Fruit fly (Drosophila melanogaster) whole organism, embryonic: Measurements from ENCODE around the gene Cpr5C.

Source experiments
- CG31224 ChIP-seq: fragments of 200-800 bp; sonication (Bioruptor generic); IDR thresholded peaks from 2 replicates; pipeline ENCODE4 v1.3.6; 2022; ENCODE audit warnings: missing biosample characterization, missing genetic modification characterization
- CG3163 ChIP-seq: fragments of 200-800 bp; sonication (Bioruptor generic); optimal IDR thresholded peaks from 3 replicates; lab custom pipeline; 2016; ENCODE audit warnings: missing biosample characterization, missing genetic modification characterization
- CG9609 ChIP-seq: fragments of 200-800 bp; sonication (Bioruptor generic); optimal IDR thresholded peaks from 3 replicates; lab custom pipeline; 2016; ENCODE audit warnings: missing biosample characterization, missing genetic modification characterization
- Dfd ChIP-seq, 2 experiments: fragments of >200 bp; optimal IDR thresholded peaks; 2 replicates each; lab custom pipeline; 2017; ENCODE audit warnings: missing biosample characterization in 2 of 2, missing genetic modification characterization in 2 of 2
- Hr78 ChIP-seq, 2 experiments: fragments of 200-800 bp in 1 of 2; fragments of >200 bp in 1 of 2; sonication (Bioruptor generic) in 1 of 2; optimal IDR thresholded peaks; 2 replicates each; lab custom pipeline; 2017 to 2019; ENCODE audit warnings: missing biosample characterization in 2 of 2, missing genetic modification characterization in 2 of 2, mild to moderate bottlenecking in 1 of 2, moderate library complexity in 1 of 2
- Lpt ChIP-seq: fragments of >200 bp; optimal IDR thresholded peaks from 2 replicates; lab custom pipeline; 2018; ENCODE audit warnings: missing biosample characterization, missing genetic modification characterization
- Side ChIP-seq: fragments of 200-800 bp; sonication (Bioruptor generic); optimal IDR thresholded peaks from 2 replicates; lab custom pipeline; 2016; ENCODE audit warnings: missing biosample characterization, missing genetic modification characterization
- ewg ChIP-seq: fragments of 200-800 bp; sonication (Bioruptor generic); optimal IDR thresholded peaks from 3 replicates; lab custom pipeline; 2017; ENCODE audit warnings: mild to moderate bottlenecking, missing biosample characterization, missing genetic modification reagents, missing genetic modification characterization
- gsb ChIP-seq: fragments of 200-800 bp; sonication (Bioruptor generic); IDR thresholded peaks from 2 replicates; pipeline ENCODE4 v1.3.6; 2022; ENCODE audit warnings: missing biosample characterization, missing genetic modification characterization

- TF ChIP-seq CG3163 (GFP tag; lab: Kevin White, UChicago) (no peak), Lpt (GFP tag; lab: Kevin White, UChicago) (no peak), gsb (GFP tag; lab: Robert Waterston, UW) (no peak), CG9609 (GFP tag; lab: Kevin White, UChicago) (no peak), CG31224 (no peak), Side (no peak), Hr78 (GFP tag; optimal IDR thresholded peaks at IDR 0.05; lab: Kevin White, UChicago) (no peak), ewg (GFP tag; lab: Kevin White, UChicago) (no peak), Dfd (GFP tag; optimal IDR thresholded peaks at IDR 0.05; lab: Kevin White, UChicago) (no peak)
Measured at dm6 chrX:5768602-5769251, 35.8 kb upstream of the Cpr5C start.
